Worm (Caenorhabditis elegans): ENCODE results near the gene eri-1.

DNA sequence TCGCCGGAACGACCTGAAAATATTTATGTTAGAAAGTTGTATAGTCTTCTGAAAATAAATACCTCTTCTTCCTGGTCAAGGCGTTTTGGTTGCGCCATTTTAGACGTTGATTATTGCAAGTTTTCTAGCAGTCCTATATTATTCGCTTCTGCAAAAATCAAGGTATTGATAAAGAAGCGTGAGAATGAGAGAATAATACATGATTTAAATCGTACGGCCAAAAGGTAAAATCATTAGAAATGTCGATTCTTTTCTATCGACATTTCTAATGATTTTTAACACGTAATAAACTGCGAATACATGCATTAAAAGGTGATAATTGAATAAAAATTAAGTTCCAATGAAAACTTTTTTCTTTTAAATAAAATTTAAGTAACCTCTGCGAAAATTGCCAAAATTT is 43.8 kb downstream of the eri-1 start, which contains the start of gene fln-1:
- no peak for TF ChIP-seq flt-1 (GFP tag; IDR thresholded peaks at IDR 0.05)
- TF ChIP-seq T22C8.4 (GFP tag; IDR thresholded peaks at IDR 0.05), result no peak
- TF ChIP-seq ztf-29 (GFP tag; IDR thresholded peaks at IDR 0.05), result no peak
- TF ChIP-seq ref-1 (GFP tag; conservative IDR thresholded peaks at IDR 0.05), result no peak
- no peak for TF ChIP-seq cog-1 (tag; optimal IDR thresholded peaks at IDR 0.05)
- no peak for TF ChIP-seq med-1 (GFP tag; optimal IDR thresholded peaks at IDR 0.05; ENCODE audit: insufficient read depth)
- TF ChIP-seq ztf-23 (GFP tag; IDR thresholded peaks at IDR 0.05), result no peak
- no peak for TF ChIP-seq klf-2 (GFP tag; conservative IDR thresholded peaks at IDR 0.05)
